Worm (Caenorhabditis elegans) whole organism, early embryonic: ENCODE results near the gene srab-18.

ENCODE experiments used
- B0310.2 ChIP-seq: sonication (generic microtip); optimal IDR thresholded peaks from 2 replicates; lab custom pipeline; 2016; ENCODE audit warnings: mild to moderate bottlenecking, missing genetic modification characterization, missing compliant biosample characterization
- F13C5.2 ChIP-seq: sonication (generic microtip); optimal IDR thresholded peaks from 2 replicates; lab custom pipeline; 2017; ENCODE audit warnings: mild to moderate bottlenecking, missing genetic modification characterization, inconsistent platforms, missing compliant biosample characterization
- aly-1 ChIP-seq: sonication (generic microtip); optimal IDR thresholded peaks from 2 replicates; lab custom pipeline; 2016; ENCODE audit warnings: missing genetic modification characterization, missing compliant biosample characterization
- ama-1 ChIP-seq: fragments of 150-350 bp; optimal IDR thresholded peaks from 2 replicates; lab custom pipeline; 2014
- ceh-13 ChIP-seq: fragments of 200-800 bp; sonication (Bioruptor generic); optimal IDR thresholded peaks from 2 replicates; lab custom pipeline; 2018; ENCODE audit warnings: mild to moderate bottlenecking, missing genetic modification characterization, missing compliant biosample characterization
- ceh-36 ChIP-seq: sonication (generic microtip); optimal IDR thresholded peaks from 2 replicates; lab custom pipeline; 2016; ENCODE audit warnings: missing genetic modification characterization, inconsistent platforms, missing compliant biosample characterization
- ets-7 ChIP-seq: sonication (generic microtip); optimal IDR thresholded peaks from 2 replicates; lab custom pipeline; 2016; ENCODE audit warnings: missing genotype, missing genetic modification characterization, missing compliant biosample characterization
- flt-1 ChIP-seq: fragments of 200-800 bp; sonication (Bioruptor generic); IDR thresholded peaks from 2 replicates; pipeline ENCODE4 v1.3.6; 2022; ENCODE audit warnings: missing genetic modification characterization, missing compliant biosample characterization
- hmbx-1 ChIP-seq: sonication (generic microtip); optimal IDR thresholded peaks from 2 replicates; lab custom pipeline; 2016; ENCODE audit warnings: mild to moderate bottlenecking, missing genetic modification characterization, missing compliant biosample characterization
- hmg-4 ChIP-seq: fragments of 200-800 bp; sonication (Bioruptor generic); optimal IDR thresholded peaks from 2 replicates; lab custom pipeline; 2018; ENCODE audit warnings: mild to moderate bottlenecking, missing genetic modification characterization, missing compliant biosample characterization
- hnd-1 ChIP-seq: sonication (generic microtip); optimal IDR thresholded peaks from 2 replicates; lab custom pipeline; 2016; ENCODE audit warnings: missing genetic modification characterization, missing compliant biosample characterization
- pes-1 ChIP-seq: fragments of 200-800 bp; sonication (Bioruptor generic); IDR thresholded peaks from 2 replicates; pipeline ENCODE4 v1.3.6; 2022; ENCODE audit warnings: missing genetic modification reagents, missing genetic modification characterization, missing compliant biosample characterization
- scrt-1 ChIP-seq: fragments of 200-800 bp; sonication (Bioruptor generic); IDR thresholded peaks from 2 replicates; pipeline ENCODE4 v1.3.6; 2022; ENCODE audit warnings: missing genetic modification characterization, missing compliant biosample characterization
- sea-1 ChIP-seq: fragments of 200-800 bp; sonication (Bioruptor generic); conservative IDR thresholded peaks from 2 replicates; pipeline ENCODE4 v1.3.6; 2022; ENCODE audit warnings: missing genetic modification characterization, missing compliant biosample characterization
- tbx-11 ChIP-seq: fragments of 200-800 bp; sonication (Bioruptor generic); IDR thresholded peaks from 2 replicates; pipeline ENCODE4 v1.3.6; 2022; ENCODE audit warnings: missing genetic modification characterization, missing compliant biosample characterization
- tbx-37 ChIP-seq: fragments of 200-800 bp; sonication (Bioruptor generic); conservative IDR thresholded peaks from 2 replicates; pipeline ENCODE4 v1.3.6; 2022; ENCODE audit warnings: missing genetic modification reagents, missing genetic modification characterization, missing compliant biosample characterization
- tra-4 ChIP-seq: sonication (generic microtip); optimal IDR thresholded peaks from 2 replicates; lab custom pipeline; 2017; ENCODE audit warnings: missing genetic modification characterization, missing compliant biosample characterization

Gene srab-18

DNA sequence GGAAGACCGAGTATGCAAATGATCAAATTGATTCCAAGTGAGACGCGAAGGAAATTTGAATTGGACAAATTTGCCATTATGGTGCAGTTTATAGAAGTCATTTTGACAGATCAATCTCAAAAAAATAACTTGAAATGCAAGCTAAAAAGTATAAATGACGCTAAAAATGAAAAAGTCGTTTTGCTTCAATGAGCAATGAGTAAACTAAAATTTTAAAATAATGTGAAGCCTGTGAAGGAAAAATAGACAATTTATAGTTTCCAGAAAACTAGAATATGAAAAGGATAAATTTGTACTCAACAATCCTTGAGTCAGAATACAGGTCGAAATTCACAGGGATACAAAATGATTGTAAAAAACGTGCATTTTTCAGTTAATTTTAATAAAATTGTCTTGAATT is 2.9 kb downstream of the srab-18 start, which contains the start of gene srab-17:
srab-17 (minus strand) TSS at position 101 of the 400 bp plus-strand sequence.
- no peak for TF ChIP-seq flt-1 (GFP tag; lab: Robert Waterston, UW)

DNA sequence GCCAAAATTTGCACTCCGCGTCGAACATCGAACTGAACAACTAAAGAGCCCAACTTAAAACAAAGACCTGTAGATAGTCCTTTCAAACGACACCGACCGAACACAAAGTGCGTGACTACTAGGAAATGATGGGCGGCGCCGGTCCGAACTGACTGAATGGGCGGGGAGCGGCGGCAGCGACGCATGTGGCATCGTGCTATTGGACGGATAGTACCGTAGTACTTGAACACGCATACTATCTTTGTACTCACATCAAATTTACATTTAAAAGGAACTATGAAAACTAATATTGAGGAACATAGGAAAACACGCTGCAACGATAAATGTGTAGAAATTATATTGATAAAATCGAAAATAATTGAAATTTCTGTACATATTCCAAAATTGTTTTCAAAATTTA is 10.9 kb downstream of the srab-18 start:
- TF ChIP-seq pes-1 (GFP tag; lab: Robert Waterston, UW) (no peak), tbx-11 (GFP tag; lab: Robert Waterston, UW) (no peak), ama-1 (no peak), ets-7 (tag; lab: Kevin White, UChicago) (no peak), hmbx-1 (tag; lab: Kevin White, UChicago) (no peak), ceh-36 (tag; lab: Kevin White, UChicago) (no peak), hnd-1 (tag; lab: Kevin White, UChicago) (no peak), aly-1 (tag; lab: Kevin White, UChicago) (no peak), sea-1 (GFP tag; lab: Robert Waterston, UW) (no peak), B0310.2 (tag; lab: Kevin White, UChicago) (no peak), hmg-4 (GFP tag; lab: Kevin White, UChicago) (no peak), tbx-37 (GFP tag; lab: Robert Waterston, UW) (no peak), F13C5.2 (tag; lab: Kevin White, UChicago) (no peak)

ce11 chrV:9859863-9860262 is 11.4 kb downstream of the srab-18 start, which contains the start of gene lsy-12:
Gene lsy-12 (minus strand): TSS chrV:9859963.
- TF ChIP-seq ceh-13 (no peak), B0310.2 (tag; lab: Kevin White, UChicago) (no peak), tbx-37 (GFP tag; lab: Robert Waterston, UW) (no peak), sea-1 (GFP tag; lab: Robert Waterston, UW) (no peak), hmbx-1 (tag; lab: Kevin White, UChicago) (no peak), flt-1 (GFP tag; lab: Robert Waterston, UW) (no peak), tra-4 (tag; lab: Kevin White, UChicago) (no peak), aly-1 (tag; lab: Kevin White, UChicago) (no peak)

- TF ChIP-seq hmbx-1 (tag; lab: Kevin White, UChicago), result no peak
- no peak for TF ChIP-seq aly-1 (tag; lab: Kevin White, UChicago)
- no peak for TF ChIP-seq B0310.2 (tag; lab: Kevin White, UChicago)
- TF ChIP-seq ama-1, result no peak
- TF ChIP-seq ceh-13, result no peak
- no peak for TF ChIP-seq scrt-1 (GFP tag; lab: Robert Waterston, UW)
- TF ChIP-seq hnd-1 (tag; lab: Kevin White, UChicago), result no peak
- no peak for TF ChIP-seq ceh-36 (tag; lab: Kevin White, UChicago)
- TF ChIP-seq ets-7 (tag; lab: Kevin White, UChicago), result no peak
- no peak for TF ChIP-seq tbx-37 (GFP tag; lab: Robert Waterston, UW)
- TF ChIP-seq tra-4 (tag; lab: Kevin White, UChicago), result no peak
- no peak for TF ChIP-seq hmg-4 (GFP tag; lab: Kevin White, UChicago)
- no peak for TF ChIP-seq flt-1 (GFP tag; lab: Robert Waterston, UW)
- TF ChIP-seq F13C5.2 (tag; lab: Kevin White, UChicago), result no peak
- no peak for TF ChIP-seq sea-1 (GFP tag; lab: Robert Waterston, UW)
- no peak for TF ChIP-seq tbx-11 (GFP tag; lab: Robert Waterston, UW)
- TF ChIP-seq pes-1 (GFP tag; lab: Robert Waterston, UW), result no peak
Observed at ce11 chrV:9856978-9857377, 14.3 kb downstream of the srab-18 start.

DNA sequence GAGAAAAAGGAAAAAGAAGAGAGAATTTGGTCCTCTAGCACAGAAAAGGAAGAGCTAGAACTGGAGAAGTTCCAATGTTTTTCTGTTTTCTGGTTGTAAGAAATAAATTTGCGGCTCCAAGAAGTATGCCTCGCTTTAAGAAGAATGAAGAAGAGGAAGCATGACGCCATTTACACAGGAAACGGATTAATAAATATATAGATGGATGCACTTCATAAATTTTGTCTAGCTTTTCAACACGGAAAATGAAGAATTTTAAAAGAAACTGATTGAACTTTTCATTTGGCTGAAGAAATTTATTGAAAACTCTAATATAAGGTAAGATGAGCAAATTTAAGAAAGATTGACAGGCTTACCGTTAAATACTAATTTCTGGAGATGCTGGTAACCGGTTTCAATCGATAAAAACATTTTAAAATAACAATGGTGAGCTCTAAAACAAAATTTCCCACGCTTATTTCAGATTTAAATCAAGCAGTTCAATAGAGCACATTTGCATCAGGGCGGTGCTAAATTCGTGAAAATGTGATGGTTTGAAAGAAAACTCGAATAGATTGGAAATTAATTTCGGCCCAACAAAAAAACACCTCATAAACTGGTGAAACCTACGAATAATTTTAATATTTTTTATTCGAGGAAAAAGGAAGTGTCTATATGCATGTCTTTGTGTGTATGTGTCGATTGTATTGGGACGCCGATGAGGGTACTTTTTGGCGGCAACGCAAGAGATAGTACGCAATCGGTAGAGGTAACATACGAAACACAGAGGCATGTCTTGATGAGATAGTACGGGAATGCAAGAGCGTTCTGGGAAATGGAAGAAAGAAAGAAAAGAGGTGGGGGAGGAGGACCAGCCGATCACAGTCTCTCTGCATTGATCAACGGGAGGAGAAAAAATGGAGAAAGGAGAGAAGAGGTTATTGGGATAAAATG is 15.1 kb downstream of the srab-18 start:
- TF ChIP-seq hmg-4 (GFP tag; lab: Kevin White, UChicago) (no peak), ceh-36 (tag; lab: Kevin White, UChicago) (no peak), aly-1 (tag; lab: Kevin White, UChicago) (peak; percentile 24), B0310.2 (tag; lab: Kevin White, UChicago) (peak; percentile 35), tbx-11 (GFP tag; lab: Robert Waterston, UW) (no peak), flt-1 (GFP tag; lab: Robert Waterston, UW) (no peak), tra-4 (tag; lab: Kevin White, UChicago) (no peak)

DNA sequence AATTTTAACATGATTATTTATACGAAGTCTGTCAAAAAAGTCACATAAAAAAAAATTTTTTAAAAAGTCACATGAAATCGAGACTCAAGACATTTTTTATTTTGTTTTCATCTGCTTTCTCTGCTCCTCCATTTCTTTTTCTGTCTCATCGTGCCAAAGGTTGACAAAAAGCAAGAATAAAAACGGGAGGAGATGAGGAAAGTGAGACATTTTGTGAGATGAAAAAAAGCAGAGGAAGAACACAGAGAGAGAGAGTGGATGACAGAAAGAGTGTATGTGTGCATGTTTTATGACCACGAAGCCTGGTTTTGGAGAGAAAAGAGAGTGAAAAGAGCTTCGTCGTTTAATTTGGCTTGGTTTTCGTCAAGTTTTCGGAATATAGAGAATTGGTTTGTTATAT is 17.4 kb downstream of the srab-18 start:
- no peak for TF ChIP-seq ets-7 (tag; lab: Kevin White, UChicago)
- TF ChIP-seq aly-1 (tag; lab: Kevin White, UChicago), result no peak
- TF ChIP-seq ceh-36 (tag; lab: Kevin White, UChicago), result no peak
- no peak for TF ChIP-seq tbx-37 (GFP tag; lab: Robert Waterston, UW)
- TF ChIP-seq F13C5.2 (tag; lab: Kevin White, UChicago), result no peak
- TF ChIP-seq scrt-1 (GFP tag; lab: Robert Waterston, UW), result no peak
- TF ChIP-seq ama-1, result no peak
- TF ChIP-seq B0310.2 (tag; lab: Kevin White, UChicago), result no peak
- no peak for TF ChIP-seq ceh-13
- TF ChIP-seq hmg-4 (GFP tag; lab: Kevin White, UChicago), result no peak
- no peak for TF ChIP-seq tra-4 (tag; lab: Kevin White, UChicago)
- no peak for TF ChIP-seq hmbx-1 (tag; lab: Kevin White, UChicago)
- no peak for TF ChIP-seq sea-1 (GFP tag; lab: Robert Waterston, UW)
- TF ChIP-seq tbx-11 (GFP tag; lab: Robert Waterston, UW), result no peak
- TF ChIP-seq hnd-1 (tag; lab: Kevin White, UChicago), result no peak
- no peak for TF ChIP-seq flt-1 (GFP tag; lab: Robert Waterston, UW)
- TF ChIP-seq pes-1 (GFP tag; lab: Robert Waterston, UW), result no peak

- TF ChIP-seq ceh-13 (no peak), ets-7 (tag; lab: Kevin White, UChicago) (no peak), tra-4 (tag; lab: Kevin White, UChicago) (no peak), pes-1 (GFP tag; lab: Robert Waterston, UW) (no peak), scrt-1 (GFP tag; lab: Robert Waterston, UW) (no peak), B0310.2 (tag; lab: Kevin White, UChicago) (no peak), aly-1 (tag; lab: Kevin White, UChicago) (no peak), hmbx-1 (tag; lab: Kevin White, UChicago) (no peak), F13C5.2 (tag; lab: Kevin White, UChicago) (no peak), flt-1 (GFP tag; lab: Robert Waterston, UW) (no peak), ceh-36 (tag; lab: Kevin White, UChicago) (no peak), tbx-11 (GFP tag; lab: Robert Waterston, UW) (no peak), tbx-37 (GFP tag; lab: Robert Waterston, UW) (no peak), ama-1 (no peak)
Observed at ce11 chrV:9848576-9848975, 22.7 kb downstream of the srab-18 start.
